Worm (Caenorhabditis elegans) whole organism, L3 larva: Measurements from ENCODE around the gene T22G5.1.

Source experiments
- ceh-16 ChIP-seq: sonication (generic microtip); optimal IDR thresholded peaks from 2 replicates; lab custom pipeline; 2017; ENCODE audit warnings: missing biosample characterization, missing genetic modification characterization
- egl-27 ChIP-seq: sonication (generic microtip); optimal IDR thresholded peaks from 4 replicates; lab custom pipeline; 2017; ENCODE audit warnings: missing biosample characterization, missing genetic modification reagents, missing genetic modification characterization
- nhr-11 ChIP-seq: fragments of 150-350 bp; optimal IDR thresholded peaks from 2 replicates; lab custom pipeline; 2014; ENCODE audit warnings: missing biosample characterization, missing genetic modification characterization
- zag-1 ChIP-seq: fragments of 150-350 bp; optimal IDR thresholded peaks from 2 replicates; lab custom pipeline; 2014; ENCODE audit warnings: missing biosample characterization, missing genetic modification characterization

DNA sequence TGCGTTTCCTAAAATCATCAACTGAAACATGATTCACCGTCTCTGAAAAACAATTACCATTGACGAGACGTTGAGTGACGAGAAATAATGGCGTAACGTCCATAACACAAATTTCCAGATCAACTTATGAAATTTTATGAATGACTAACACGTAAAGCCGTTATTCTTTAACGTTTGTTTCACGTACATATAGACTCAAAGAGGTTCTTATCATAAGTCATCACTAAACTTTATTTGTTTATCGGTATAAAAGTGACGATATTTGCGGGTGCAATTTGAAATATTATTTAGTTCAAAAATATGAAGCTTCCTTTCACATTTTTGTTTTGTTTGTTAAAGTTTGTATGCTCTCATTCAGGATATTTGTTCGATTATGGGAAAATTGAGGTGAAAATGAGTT is 22.6 kb downstream of the T22G5.1 start, which contains the start of gene oac-3:
- TF ChIP-seq zag-1 (no peak), nhr-11 (tag; lab: Kevin White, UChicago) (no peak), ceh-16 (no peak), egl-27 (tag; lab: Kevin White, UChicago) (no peak)
